Worm (Caenorhabditis elegans) whole organism, young adult: Measurements from ENCODE around the gene fmo-3.

Experiments
- B0019.2 ChIP-seq: fragments of 200-800 bp; sonication (Bioruptor generic); conservative IDR thresholded peaks from 2 replicates; pipeline ENCODE4 v1.3.6; 2022; ENCODE audit warnings: missing genetic modification reagents, missing genetic modification characterization, missing compliant biosample characterization
- B0035.1 ChIP-seq: sonication (generic microtip); optimal IDR thresholded peaks from 2 replicates; lab custom pipeline; 2016; ENCODE audit warnings: missing genetic modification characterization, mild to moderate bottlenecking, missing compliant biosample characterization, missing genotype, missing genetic modification reagents
- B0261.1 ChIP-seq: sonication (generic microtip); optimal IDR thresholded peaks from 2 replicates; lab custom pipeline; 2016; ENCODE audit warnings: mild to moderate bottlenecking, missing genetic modification characterization, moderate library complexity, missing compliant biosample characterization
- C06A6.2 ChIP-seq: fragments of 200-800 bp; sonication (Bioruptor generic); conservative IDR thresholded peaks from 2 replicates; pipeline ENCODE4 v1.3.6; 2022; ENCODE audit warnings: missing genetic modification characterization, missing compliant biosample characterization
- F22D6.2 ChIP-seq: sonication (generic microtip); optimal IDR thresholded peaks from 2 replicates; lab custom pipeline; 2016; ENCODE audit warnings: mild to moderate bottlenecking, missing genetic modification characterization, missing compliant biosample characterization
- F33H1.4 ChIP-seq: fragments of 200-800 bp; sonication (Bioruptor generic); IDR thresholded peaks from 2 replicates; pipeline ENCODE4 v1.3.6; 2022; ENCODE audit warnings: missing genetic modification reagents, missing genetic modification characterization, missing compliant biosample characterization
- F37B4.10 ChIP-seq: fragments of 200-800 bp; sonication (Bioruptor generic); IDR thresholded peaks from 2 replicates; pipeline ENCODE4 v1.3.6; 2022; ENCODE audit warnings: missing genetic modification characterization, missing compliant biosample characterization
- K12H6.12 ChIP-seq: fragments of 200-800 bp; sonication (Bioruptor generic); optimal IDR thresholded peaks from 2 replicates; lab custom pipeline; 2018; ENCODE audit warnings: mild to moderate bottlenecking, missing genetic modification characterization, missing compliant biosample characterization
- T07F8.4 ChIP-seq: sonication (generic microtip); optimal IDR thresholded peaks from 2 replicates; lab custom pipeline; 2016; ENCODE audit warnings: mild to moderate bottlenecking, missing genetic modification characterization, moderate library complexity, missing compliant biosample characterization
- Y53F4B.3 ChIP-seq: fragments of 200-800 bp; sonication (Bioruptor generic); IDR thresholded peaks from 2 replicates; pipeline ENCODE4 v1.3.6; 2022; ENCODE audit warnings: missing genetic modification reagents, missing genetic modification characterization, missing compliant biosample characterization
- Y53G8AR.9 ChIP-seq: fragments of 200-800 bp; sonication (Bioruptor generic); conservative IDR thresholded peaks from 2 replicates; pipeline ENCODE4 v1.3.6; 2022; ENCODE audit warnings: missing genetic modification reagents, missing genetic modification characterization, missing compliant biosample characterization
- Y56A3A.18 ChIP-seq: fragments of 200-800 bp; sonication (Bioruptor generic); IDR thresholded peaks from 2 replicates; pipeline ENCODE4 v1.3.6; 2022; ENCODE audit warnings: missing genetic modification reagents, missing genetic modification characterization, missing compliant biosample characterization
- Y95B8A.8 ChIP-seq: fragments of 200-800 bp; sonication (Bioruptor generic); IDR thresholded peaks from 2 replicates; pipeline ENCODE4 v1.3.6; 2022; ENCODE audit warnings: missing genetic modification reagents, missing genetic modification characterization, missing compliant biosample characterization
- akir-1 ChIP-seq: fragments of 200-800 bp; sonication (Bioruptor generic); optimal IDR thresholded peaks from 2 replicates; lab custom pipeline; 2018; ENCODE audit warnings: mild to moderate bottlenecking, missing genetic modification characterization, moderate library complexity, missing compliant biosample characterization
- athp-1 ChIP-seq: sonication (generic microtip); optimal IDR thresholded peaks from 2 replicates; lab custom pipeline; 2017; ENCODE audit warnings: mild to moderate bottlenecking, missing genetic modification characterization, missing compliant biosample characterization
- attf-3 ChIP-seq: fragments of 200-800 bp; sonication (Bioruptor generic); conservative IDR thresholded peaks from 2 replicates; pipeline ENCODE4 v1.3.6; 2022; ENCODE audit warnings: missing genetic modification reagents, missing genetic modification characterization, missing compliant biosample characterization
- attf-6 ChIP-seq: fragments of 200-800 bp; sonication (Bioruptor generic); IDR thresholded peaks from 2 replicates; pipeline ENCODE4 v1.3.6; 2022; ENCODE audit warnings: missing genetic modification reagents, missing genetic modification characterization, missing compliant biosample characterization
- bed-1 ChIP-seq: fragments of 200-800 bp; sonication (Bioruptor generic); IDR thresholded peaks from 2 replicates; pipeline ENCODE4 v1.3.6; 2022; ENCODE audit warnings: missing genetic modification reagents, missing genetic modification characterization, missing compliant biosample characterization
- ccch-3 ChIP-seq: fragments of 200-800 bp; sonication (Bioruptor generic); optimal IDR thresholded peaks from 2 replicates; lab custom pipeline; 2018; ENCODE audit warnings: mild to moderate bottlenecking, missing genetic modification characterization, missing compliant biosample characterization
- ceh-100 ChIP-seq: fragments of 200-800 bp; sonication (Bioruptor generic); IDR thresholded peaks from 2 replicates; pipeline ENCODE4 v1.3.6; 2022; ENCODE audit warnings: missing genetic modification reagents, missing genetic modification characterization, missing compliant biosample characterization
- ceh-40 ChIP-seq: fragments of 200-800 bp; sonication (Bioruptor generic); IDR thresholded peaks from 2 replicates; pipeline ENCODE4 v1.3.6; 2022; ENCODE audit warnings: missing genetic modification characterization, missing compliant biosample characterization
- ceh-58 ChIP-seq: fragments of 200-800 bp; sonication (Bioruptor generic); IDR thresholded peaks from 2 replicates; pipeline ENCODE4 v1.3.6; 2022; ENCODE audit warnings: missing genetic modification characterization, missing compliant biosample characterization
- chd-7 ChIP-seq: sonication (generic microtip); optimal IDR thresholded peaks from 2 replicates; lab custom pipeline; 2016; ENCODE audit warnings: mild to moderate bottlenecking, missing genetic modification characterization, moderate library complexity, missing compliant biosample characterization
- dpl-1 ChIP-seq: fragments of 150-350 bp; optimal IDR thresholded peaks from 2 replicates; lab custom pipeline; 2014; ENCODE audit warnings: missing biosample characterization, missing genetic modification reagents, missing genetic modification characterization
- efl-1 ChIP-seq: fragments of 150-350 bp; optimal IDR thresholded peaks from 2 replicates; lab custom pipeline; 2014; ENCODE audit warnings: missing biosample characterization, missing genetic modification reagents, missing genetic modification characterization
- egl-18 ChIP-seq: fragments of 200-800 bp; sonication (Bioruptor generic); IDR thresholded peaks from 2 replicates; pipeline ENCODE4 v1.3.6; 2022; ENCODE audit warnings: missing genetic modification reagents, missing genetic modification characterization, missing compliant biosample characterization
- egrh-3 ChIP-seq: fragments of 200-800 bp; sonication (Bioruptor generic); IDR thresholded peaks from 2 replicates; pipeline ENCODE4 v1.3.6; 2022; ENCODE audit warnings: missing genetic modification reagents, missing genetic modification characterization, missing compliant biosample characterization
- him-1 ChIP-seq: sonication (generic microtip); optimal IDR thresholded peaks from 2 replicates; lab custom pipeline; 2016; ENCODE audit warnings: missing genotype, missing genetic modification reagents, missing genetic modification characterization, missing compliant biosample characterization
- hlh-26 ChIP-seq: fragments of 200-800 bp; sonication (Bioruptor generic); conservative IDR thresholded peaks from 2 replicates; pipeline ENCODE4 v1.3.6; 2022; ENCODE audit warnings: missing genetic modification reagents, missing genetic modification characterization, missing compliant biosample characterization
- hsf-1 ChIP-seq: fragments of 200-800 bp; sonication (Bioruptor generic); IDR thresholded peaks from 2 replicates; pipeline ENCODE4 v1.3.6; 2022; ENCODE audit warnings: missing genetic modification reagents, missing genetic modification characterization, missing compliant biosample characterization
- lin-26 ChIP-seq: fragments of 200-800 bp; sonication (Bioruptor generic); IDR thresholded peaks from 2 replicates; pipeline ENCODE4 v1.3.6; 2022; ENCODE audit warnings: missing genetic modification reagents, missing genetic modification characterization, missing compliant biosample characterization
- lsl-1 ChIP-seq: fragments of 200-800 bp; sonication (Bioruptor generic); optimal IDR thresholded peaks from 2 replicates; lab custom pipeline; 2018; ENCODE audit warnings: mild to moderate bottlenecking, missing genetic modification characterization, moderate library complexity, missing compliant biosample characterization
- madf-10 ChIP-seq: sonication (generic microtip); optimal IDR thresholded peaks from 2 replicates; lab custom pipeline; 2016; ENCODE audit warnings: mild to moderate bottlenecking, missing genetic modification characterization, missing compliant biosample characterization
- madf-3 ChIP-seq: fragments of 200-800 bp; sonication (Bioruptor generic); IDR thresholded peaks from 2 replicates; pipeline ENCODE4 v1.3.6; 2022; ENCODE audit warnings: missing genetic modification reagents, missing genetic modification characterization, missing compliant biosample characterization
- madf-6 ChIP-seq: fragments of 200-800 bp; sonication (Bioruptor generic); IDR thresholded peaks from 2 replicates; pipeline ENCODE4 v1.3.6; 2022; ENCODE audit warnings: missing genetic modification reagents, missing genetic modification characterization, missing compliant biosample characterization
- mcd-1 ChIP-seq: fragments of 200-800 bp; sonication (Bioruptor generic); IDR thresholded peaks from 2 replicates; pipeline ENCODE4 v1.3.6; 2022; ENCODE audit warnings: missing genetic modification reagents, missing genetic modification characterization, missing compliant biosample characterization
- nfya-1 ChIP-seq: sonication (generic microtip); optimal IDR thresholded peaks from 2 replicates; lab custom pipeline; 2017; ENCODE audit warnings: antibody characterized with exemption, missing compliant biosample characterization, missing genetic modification characterization, borderline replicate concordance; ENCODE audit not compliant: insufficient read depth
- nhr-179 ChIP-seq: sonication (generic microtip); optimal IDR thresholded peaks from 2 replicates; lab custom pipeline; 2016; ENCODE audit warnings: mild to moderate bottlenecking, missing genetic modification characterization, missing compliant biosample characterization
- nhr-80 ChIP-seq: sonication (generic microtip); optimal IDR thresholded peaks from 2 replicates; lab custom pipeline; 2016; ENCODE audit warnings: missing genetic modification characterization, missing compliant biosample characterization
- repo-1 ChIP-seq: sonication (generic microtip); optimal IDR thresholded peaks from 2 replicates; lab custom pipeline; 2017; ENCODE audit warnings: mild to moderate bottlenecking, missing genetic modification characterization, missing compliant biosample characterization
- snpc-4 ChIP-seq, 5 experiments: fragments of 150-350 bp in 1 of 5; sonication (generic microtip) in 4 of 5; optimal IDR thresholded peaks; 2 replicates each; lab custom pipeline; 2014 to 2018; ENCODE audit warnings: missing genetic modification characterization in 5 of 5, missing biosample characterization in 3 of 5, antibody characterized with exemption in 2 of 5, mild to moderate bottlenecking in 2 of 5, missing compliant biosample characterization in 2 of 5, missing genotype in 2 of 5, moderate library complexity in 2 of 5, missing genetic modification reagents in 1 of 5
- sptf-2 ChIP-seq: fragments of 200-800 bp; sonication (Bioruptor generic); optimal IDR thresholded peaks from 2 replicates; lab custom pipeline; 2018; ENCODE audit warnings: mild to moderate bottlenecking, missing genetic modification characterization, missing compliant biosample characterization
- tbp1 ChIP-seq: fragments of 200-800 bp; sonication (Bioruptor generic); optimal IDR thresholded peaks from 2 replicates; lab custom pipeline; 2018; ENCODE audit warnings: mild to moderate bottlenecking, missing genetic modification characterization, missing compliant biosample characterization
- unc-62 ChIP-seq: fragments of 150-350 bp; optimal IDR thresholded peaks from 2 replicates; lab custom pipeline; 2014; ENCODE audit warnings: missing biosample characterization, missing genetic modification reagents, missing genetic modification characterization
- xnd-1 ChIP-seq: sonication (generic microtip); optimal IDR thresholded peaks from 2 replicates; lab custom pipeline; 2016; ENCODE audit warnings: missing genotype, missing genetic modification reagents, missing genetic modification characterization, missing compliant biosample characterization
- ztf-25 ChIP-seq: fragments of 200-800 bp; sonication (Bioruptor generic); IDR thresholded peaks from 2 replicates; pipeline ENCODE4 v1.3.6; 2022; ENCODE audit warnings: missing genetic modification reagents, missing genetic modification characterization, missing compliant biosample characterization
- ztf-6 ChIP-seq: fragments of 200-800 bp; sonication (Bioruptor generic); IDR thresholded peaks from 2 replicates; pipeline ENCODE4 v1.3.6; 2022; ENCODE audit warnings: missing genetic modification reagents, missing genetic modification characterization, missing compliant biosample characterization

The fmo-3 gene

DNA sequence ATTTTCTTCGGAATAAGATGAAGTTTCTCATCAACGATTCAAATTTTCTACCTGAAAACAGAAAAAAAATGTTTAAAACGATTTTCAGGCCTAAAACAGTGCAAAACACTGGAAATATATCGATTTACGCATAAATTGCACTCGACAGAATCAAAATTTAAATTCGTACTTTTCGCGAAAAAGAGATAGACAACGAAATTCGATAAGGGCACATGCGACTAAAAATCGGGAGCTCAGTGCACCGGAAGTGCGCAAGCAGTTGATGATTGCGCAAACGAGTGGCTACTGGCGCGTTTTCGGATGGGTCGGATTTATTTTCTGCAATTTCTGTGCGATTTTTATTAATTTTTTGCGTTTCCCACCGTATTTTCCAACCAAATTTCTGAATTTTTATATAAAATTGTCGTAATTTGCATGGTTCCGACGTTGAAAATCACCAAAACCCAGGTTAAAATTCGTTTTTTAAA is 12.5 kb downstream of the fmo-3 start, which contains the start of the genes Y39A1A.21 and Y39A1A.22 (continued):
- no peak for TF ChIP-seq T07F8.4 (tag; lab: Kevin White, UChicago)
- TF ChIP-seq lsl-1 (GFP tag; lab: Kevin White, UChicago): peak; percentile 71
- TF ChIP-seq madf-3: 0 out of 2 replicates have a peak, but pooled peaks have one; percentile 43
- TF ChIP-seq C06A6.2 (GFP tag; lab: Robert Waterston, UW): peak; percentile 37; the same call in 1 of the 2 replicates
- TF ChIP-seq xnd-1 (tag; lab: Kevin White, UChicago): peak; percentile 63
- peak; percentile 75 for TF ChIP-seq ceh-100 (GFP tag; lab: Robert Waterston, UW)
- TF ChIP-seq akir-1 (GFP tag; lab: Kevin White, UChicago): no peak
- no peak for TF ChIP-seq F22D6.2 (tag; lab: Kevin White, UChicago)
- 0 out of 2 replicates have a peak, but pooled peaks have one; percentile 14 for TF ChIP-seq Y56A3A.18 (GFP tag; lab: Robert Waterston, UW)
- peak; percentile 16 for TF ChIP-seq madf-10 (tag; lab: Kevin White, UChicago)
- peak; percentile 50; the same call in 1 of the 2 replicates for TF ChIP-seq ztf-6
- TF ChIP-seq nhr-80: peak; percentile 70
- no peak for TF ChIP-seq Y53F4B.3 (GFP tag; lab: Robert Waterston, UW)
- TF ChIP-seq F37B4.10 (GFP tag; lab: Robert Waterston, UW): no peak
- TF ChIP-seq sptf-2 (GFP tag; lab: Kevin White, UChicago): no peak
- TF ChIP-seq mcd-1 (GFP tag; lab: Robert Waterston, UW): peak; percentile 89
- TF ChIP-seq efl-1 (GFP tag; lab: Kevin White, UChicago): peak; percentile 28
- peak; percentile 43; the same call in 1 of the 2 replicates for TF ChIP-seq Y95B8A.8 (GFP tag; lab: Robert Waterston, UW)
- TF ChIP-seq hsf-1 (GFP tag; lab: Robert Waterston, UW): 0 out of 2 replicates have a peak, but pooled peaks have one; percentile 37
- no peak for TF ChIP-seq B0035.1 (tag; lab: Kevin White, UChicago)
- no peak for TF ChIP-seq dpl-1 (GFP tag; lab: Kevin White, UChicago)
- TF ChIP-seq ceh-58 (GFP tag; lab: Robert Waterston, UW): no peak
- TF ChIP-seq nhr-179: no peak
- no peak for TF ChIP-seq bed-1 (GFP tag; lab: Robert Waterston, UW)
- no peak for TF ChIP-seq lin-26 (GFP tag; lab: Robert Waterston, UW)
- TF ChIP-seq nfya-1 (tag; lab: Kevin White, UChicago): no peak
- peak; percentile 84 for TF ChIP-seq madf-6 (GFP tag; lab: Robert Waterston, UW)
- no peak for TF ChIP-seq egrh-3 (GFP tag; lab: Robert Waterston, UW)
- no peak for TF ChIP-seq athp-1 (tag; lab: Kevin White, UChicago)
- peak; percentile 59 for TF ChIP-seq tbp1 (GFP tag; lab: Kevin White, UChicago)
- no peak for TF ChIP-seq attf-6
- TF ChIP-seq ztf-25 (GFP tag; lab: Robert Waterston, UW): no peak
- peak; percentile 37 for TF ChIP-seq repo-1 (tag; lab: Kevin White, UChicago)
- no peak for TF ChIP-seq unc-62 (GFP tag; lab: Kevin White, UChicago)
- TF ChIP-seq egl-18 (GFP tag; lab: Robert Waterston, UW): no peak
- no peak for TF ChIP-seq snpc-4 (GFP tag; optimal IDR thresholded peaks at IDR 0.05; lab: Kevin White, UChicago)
- peak; percentile 40 to 59 (median 48) for TF ChIP-seq snpc-4 (tag; optimal IDR thresholded peaks at IDR 0.05; lab: Kevin White, UChicago)
- TF ChIP-seq Y53G8AR.9: peak; percentile 91
- no peak for TF ChIP-seq hlh-26 (GFP tag; lab: Robert Waterston, UW)
- TF ChIP-seq F33H1.4 (GFP tag; lab: Robert Waterston, UW): peak; percentile 74
- no peak for TF ChIP-seq ceh-40
- no peak for TF ChIP-seq ccch-3 (GFP tag; lab: Kevin White, UChicago)
- TF ChIP-seq B0261.1 (tag; lab: Kevin White, UChicago): no peak
- TF ChIP-seq K12H6.12 (tag; lab: Kevin White, UChicago): peak; percentile 11
- TF ChIP-seq chd-7 (tag; lab: Kevin White, UChicago): peak; percentile 50
- peak; percentile 73 for TF ChIP-seq him-1 (tag; lab: Kevin White, UChicago)
- TF ChIP-seq attf-3 (GFP tag; lab: Robert Waterston, UW): 0 out of 2 replicates have a peak, but pooled peaks have one; percentile 31
- peak; percentile 58; the same call in 1 of the 2 replicates for TF ChIP-seq B0019.2 (GFP tag; lab: Robert Waterston, UW)
